Fruit fly (Drosophila melanogaster) whole organism, prepupa: ENCODE results near the gene Edc3.
A peak's percentile ranks its signal among the peaks of the same experiment; 100 is the strongest.

ENCODE experiments used
- Blimp-1 ChIP-seq: fragments of 200-800 bp; sonication (Bioruptor generic); optimal IDR thresholded peaks from 3 replicates; lab custom pipeline; 2017; ENCODE audit warnings: missing biosample characterization, missing genetic modification characterization, mild to moderate bottlenecking, moderate library complexity, missing genetic modification reagents
- CG10631 ChIP-seq: fragments of 200-800 bp; sonication (Bioruptor generic); optimal IDR thresholded peaks from 2 replicates; lab custom pipeline; 2016; ENCODE audit warnings: missing biosample characterization, missing genetic modification characterization
- CG10669 ChIP-seq: fragments of 200-800 bp; sonication (Bioruptor generic); optimal IDR thresholded peaks from 3 replicates; lab custom pipeline; 2018; ENCODE audit warnings: missing biosample characterization, mild to moderate bottlenecking, missing genetic modification characterization, moderate library complexity
- CG11762 ChIP-seq: fragments of 200-800 bp; sonication (Bioruptor generic); optimal IDR thresholded peaks from 3 replicates; lab custom pipeline; 2016; ENCODE audit warnings: missing biosample characterization, missing genetic modification characterization; ENCODE audit not compliant: insufficient read depth
- CG15336 ChIP-seq: fragments of 200-800 bp; sonication (Bioruptor generic); IDR thresholded peaks from 2 replicates; pipeline ENCODE4 v1.3.6; 2022; ENCODE audit warnings: missing biosample characterization, missing genetic modification characterization
- CG3032 ChIP-seq: fragments of 200-800 bp; optimal IDR thresholded peaks from 2 replicates; lab custom pipeline; 2019; ENCODE audit warnings: missing biosample characterization, mild to moderate bottlenecking, missing genetic modification characterization, moderate library complexity
- CG34406 ChIP-seq: fragments of 200-800 bp; sonication (Bioruptor generic); optimal IDR thresholded peaks from 3 replicates; lab custom pipeline; 2016; ENCODE audit warnings: missing biosample characterization, missing genetic modification characterization
- CG4318 ChIP-seq: fragments of 200-800 bp; sonication (Bioruptor generic); optimal IDR thresholded peaks from 3 replicates; lab custom pipeline; 2017; ENCODE audit warnings: missing biosample characterization, mild to moderate bottlenecking, missing genetic modification characterization
- CG6792 ChIP-seq: fragments of 200-800 bp; sonication (Bioruptor generic); optimal IDR thresholded peaks from 3 replicates; lab custom pipeline; 2016; ENCODE audit warnings: missing biosample characterization, missing genetic modification characterization
- CG8119 ChIP-seq: fragments of 200-800 bp; sonication (Bioruptor generic); IDR thresholded peaks from 3 replicates; pipeline ENCODE4 v1.3.6; 2022; ENCODE audit warnings: missing biosample characterization, missing genetic modification characterization
- Eip75B ChIP-seq: fragments of 200-800 bp; sonication (Bioruptor generic); optimal IDR thresholded peaks from 3 replicates; lab custom pipeline; 2016; ENCODE audit warnings: missing biosample characterization, missing genetic modification characterization
- Eip78C ChIP-seq: fragments of 200-800 bp; sonication (Bioruptor generic); peaks from one replicate; lab custom pipeline; 2016; ENCODE audit warnings: missing biosample characterization, missing genetic modification characterization
- Ets21C ChIP-seq: fragments of 200-800 bp; sonication (Bioruptor generic); optimal IDR thresholded peaks from 3 replicates; lab custom pipeline; 2016; ENCODE audit warnings: missing biosample characterization, missing genetic modification characterization
- Ets96B ChIP-seq: fragments of 200-800 bp; optimal IDR thresholded peaks from 2 replicates; lab custom pipeline; 2019; ENCODE audit warnings: missing biosample characterization, mild to moderate bottlenecking, missing genetic modification characterization, moderate library complexity
- Gug ChIP-seq: fragments of 200-800 bp; sonication (Bioruptor generic); IDR thresholded peaks from 2 replicates; pipeline ENCODE4 v1.3.6; 2022; ENCODE audit warnings: missing biosample characterization, missing genetic modification characterization
- Lpt ChIP-seq: fragments of 200-800 bp; sonication (Bioruptor generic); optimal IDR thresholded peaks from 3 replicates; lab custom pipeline; 2016; ENCODE audit warnings: missing biosample characterization, missing genetic modification characterization
- Met ChIP-seq: fragments of 200-800 bp; sonication (Bioruptor generic); optimal IDR thresholded peaks from 3 replicates; lab custom pipeline; 2016; ENCODE audit warnings: missing biosample characterization, missing genetic modification characterization
- OdsH ChIP-seq: fragments of 200-800 bp; sonication (Bioruptor generic); optimal IDR thresholded peaks from 3 replicates; lab custom pipeline; 2016; ENCODE audit warnings: missing biosample characterization, missing genetic modification characterization
- Smox ChIP-seq: fragments of 200-800 bp; sonication (Bioruptor generic); optimal IDR thresholded peaks from 3 replicates; lab custom pipeline; 2016; ENCODE audit warnings: missing biosample characterization, missing genetic modification characterization
- Sox15 ChIP-seq: fragments of 200-800 bp; sonication (Bioruptor generic); optimal IDR thresholded peaks from 3 replicates; lab custom pipeline; 2016; ENCODE audit warnings: missing biosample characterization, missing genetic modification characterization
- cyc ChIP-seq: fragments of 200-800 bp; sonication (Bioruptor generic); optimal IDR thresholded peaks from 3 replicates; lab custom pipeline; 2016; ENCODE audit warnings: missing biosample characterization, missing genetic modification characterization
- dsx ChIP-seq: fragments of 200-800 bp; optimal IDR thresholded peaks from 3 replicates; lab custom pipeline; 2019; ENCODE audit warnings: missing biosample characterization, mild to moderate bottlenecking, missing genetic modification characterization, moderate library complexity; ENCODE audit not compliant: poor library complexity, severe bottlenecking
- eg ChIP-seq: fragments of 200-800 bp; sonication (Bioruptor generic); IDR thresholded peaks from 3 replicates; pipeline ENCODE4 v1.3.6; 2022; ENCODE audit warnings: missing biosample characterization, missing genetic modification characterization
- fd59A ChIP-seq: fragments of 200-800 bp; sonication (Bioruptor generic); optimal IDR thresholded peaks from 2 replicates; lab custom pipeline; 2017; ENCODE audit warnings: missing biosample characterization, mild to moderate bottlenecking, missing genetic modification characterization, missing genetic modification reagents
- fd85E ChIP-seq: fragments of 200-800 bp; sonication (Bioruptor generic); optimal IDR thresholded peaks from 3 replicates; lab custom pipeline; 2016; ENCODE audit warnings: missing biosample characterization, missing genetic modification characterization
- lz ChIP-seq: fragments of 200-800 bp; sonication (Bioruptor generic); optimal IDR thresholded peaks from 3 replicates; lab custom pipeline; 2016; ENCODE audit warnings: missing biosample characterization, missing genetic modification characterization
- spab ChIP-seq: fragments of 200-800 bp; sonication (Bioruptor generic); optimal IDR thresholded peaks from 2 replicates; lab custom pipeline; 2017; ENCODE audit warnings: missing biosample characterization, mild to moderate bottlenecking, missing genetic modification characterization, missing genetic modification reagents
- ss ChIP-seq, 2 experiments: fragments of 200-800 bp; sonication (Bioruptor generic); optimal IDR thresholded peaks; 2 replicates in 1 of 2; 3 replicates in 1 of 2; lab custom pipeline; 2017 to 2018; ENCODE audit warnings: mild to moderate bottlenecking in 2 of 2, missing biosample characterization in 2 of 2, missing genetic modification characterization in 2 of 2, moderate library complexity in 1 of 2
- svp ChIP-seq: fragments of 200-800 bp; sonication (Bioruptor generic); peaks from one replicate; lab custom pipeline; 2016; ENCODE audit warnings: missing biosample characterization, missing genetic modification characterization
- vri ChIP-seq: fragments of 200-800 bp; sonication (Bioruptor generic); optimal IDR thresholded peaks from 3 replicates; lab custom pipeline; 2016; ENCODE audit warnings: missing biosample characterization, mild to moderate bottlenecking, missing genetic modification characterization

Gene Edc3

dm6 chr3L:17557215-17557904 is 27.7 kb upstream of the Edc3 start, which contains the start of gene CycT (continued):
- TF ChIP-seq Sox15 = no peak
- no peak for TF ChIP-seq spab
- TF ChIP-seq CG3032 (tag; lab: Kevin White, UChicago) = no peak
- no peak for TF ChIP-seq OdsH
- TF ChIP-seq lz (GFP tag; lab: Kevin White, UChicago) = no peak
- peak; percentile 86 for TF ChIP-seq Eip78C
- no peak for TF ChIP-seq CG10631 (GFP tag; lab: Kevin White, UChicago)
- TF ChIP-seq CG11762 (GFP tag; lab: Kevin White, UChicago) = no peak
- TF ChIP-seq vri (GFP tag; lab: Kevin White, UChicago) = peak; percentile 76
- peak; percentile 7 for TF ChIP-seq fd85E
- no peak; the same call in 2 of the 3 replicates for TF ChIP-seq CG8119 (GFP tag; lab: Robert Waterston, UW)
- TF ChIP-seq, all 60 proteins: peak for 12

dm6 chr3L:17555794-17556193 is 26.1 kb upstream of the Edc3 start:
- TF ChIP-seq fd85E (no peak), CG11762 (GFP tag; lab: Kevin White, UChicago) (no peak), vri (GFP tag; lab: Kevin White, UChicago) (no peak), Ets21C (GFP tag; lab: Kevin White, UChicago) (no peak), Smox (no peak), CG10669 (GFP tag; lab: Kevin White, UChicago) (no peak), Gug (GFP tag; lab: Robert Waterston, UW) (no peak), Ets96B (tag; lab: Kevin White, UChicago) (no peak)
- TF ChIP-seq, all 60 proteins: peak for 0

dm6 chr3L:17549049-17549876 is 19.6 kb upstream of the Edc3 start, which contains the start of the genes Jon74E and CG7542:
Gene Jon74E (minus strand): TSS chr3L:17549127.
Gene CG7542 (plus strand): TSS chr3L:17549826.
- TF ChIP-seq eg (GFP tag; lab: Robert Waterston, UW) = no peak
- no peak for TF ChIP-seq Lpt (GFP tag; lab: Kevin White, UChicago)
- no peak for TF ChIP-seq svp (GFP tag; lab: Kevin White, UChicago)
- peak; percentile 54 for TF ChIP-seq vri (GFP tag; lab: Kevin White, UChicago)
- TF ChIP-seq, all 60 proteins: peak for 1

dm6 chr3L:17540004-17540403 is 10.3 kb upstream of the Edc3 start:
- TF ChIP-seq CG4318 (GFP tag; lab: Kevin White, UChicago) (no peak), fd59A (no peak), CG34406 (GFP tag; lab: Kevin White, UChicago) (no peak), Lpt (GFP tag; lab: Kevin White, UChicago) (no peak), CG3032 (tag; lab: Kevin White, UChicago) (no peak), Eip75B (GFP tag; lab: Kevin White, UChicago) (no peak), dsx (no peak), Ets21C (GFP tag; lab: Kevin White, UChicago) (no peak), CG6792 (GFP tag; lab: Kevin White, UChicago) (no peak), cyc (no peak), Met (GFP tag; lab: Kevin White, UChicago) (no peak), Blimp-1 (GFP tag; lab: Kevin White, UChicago) (no peak), ss (GFP tag; optimal IDR thresholded peaks at IDR 0.05; lab: Kevin White, UChicago) (no peak), vri (GFP tag; lab: Kevin White, UChicago) (no peak)
- TF ChIP-seq, all 60 proteins: peak for 0

- TF ChIP-seq CG15336 (GFP tag; lab: Robert Waterston, UW) = no peak
Observed at dm6 chr3L:17538907-17539306, 9.2 kb upstream of the Edc3 start.
